4 fruit fly cellular contexts compared by ENCODE assay signal in the genomic region with DNA sequence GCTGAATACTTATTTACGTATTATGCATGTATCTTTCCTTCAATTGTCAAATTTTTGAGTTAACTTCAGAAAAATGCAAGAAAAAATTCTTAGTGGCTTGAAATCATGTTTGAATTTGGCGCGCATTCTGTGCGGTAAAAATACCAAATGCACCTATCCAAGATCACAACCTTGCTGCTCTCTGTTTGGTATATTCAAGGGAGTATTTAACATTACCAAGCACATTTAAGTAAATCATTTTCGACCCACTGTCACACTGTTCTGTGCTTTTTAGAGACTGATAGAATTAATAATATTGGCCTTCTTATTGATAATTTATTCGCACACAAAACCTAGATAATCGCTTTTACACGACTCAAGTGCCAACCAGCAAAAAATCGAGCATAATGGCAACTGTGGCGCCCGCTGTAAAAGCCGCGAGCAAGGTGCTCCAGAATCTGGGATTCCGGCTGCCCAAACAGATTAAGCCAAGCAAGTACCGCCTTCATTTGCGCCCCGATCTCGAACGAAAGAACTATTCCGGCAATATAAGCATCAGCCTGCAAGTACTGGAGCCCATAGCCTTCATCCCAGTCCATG.
TF ChIP-seq lines count a peak whose summit lies in the region.

No protein-coding gene starts in this region.

- no peak for TF ChIP-seq CTCF in whole organism, embryonic (GFP tag; optimal IDR thresholded peaks at IDR 0.05; lab: Kevin White, UChicago)

TF ChIP-seq in whole organism, adult, 20 proteins besides CTCF, POLR2A, EP300 and RAD21:
- TF ChIP-seq bab1 (GFP tag; optimal IDR thresholded peaks at IDR 0.05; lab: Kevin White, UChicago) (peak; percentile 54), CG14711 (tag; optimal IDR thresholded peaks at IDR 0.05; lab: Kevin White, UChicago) (no peak), CG33017 (tag; optimal IDR thresholded peaks at IDR 0.05; lab: Kevin White, UChicago) (no peak), Crg-1 (GFP tag; optimal IDR thresholded peaks at IDR 0.05; lab: Kevin White, UChicago) (no peak), CG5204 (GFP tag; optimal IDR thresholded peaks at IDR 0.05; lab: Kevin White, UChicago) (no peak), CG1620 (GFP tag; optimal IDR thresholded peaks at IDR 0.05; lab: Kevin White, UChicago) (no peak), tj (GFP tag; optimal IDR thresholded peaks at IDR 0.05; lab: Kevin White, UChicago) (peak; percentile 68), cnc (optimal IDR thresholded peaks at IDR 0.05; lab: Kevin White, UChicago) (peak; percentile 42 to 66), pad (GFP tag; optimal IDR thresholded peaks at IDR 0.05; lab: Kevin White, UChicago) (no peak), cic (GFP tag; optimal IDR thresholded peaks at IDR 0.05; lab: Kevin White, UChicago) (no peak)

TF ChIP-seq in whole organism, embryonic, 481 proteins besides CTCF, POLR2A, EP300 and RAD21 (continues in another document):
- TF ChIP-seq ase (GFP tag; IDR thresholded peaks at IDR 0.05; lab: Robert Waterston, UW) (no peak), Chrac-16 (GFP tag; optimal IDR thresholded peaks at IDR 0.05; lab: Kevin White, UChicago) (no peak), schlank (tag; optimal IDR thresholded peaks at IDR 0.05; lab: Kevin White, UChicago) (no peak), Myb (GFP tag; optimal IDR thresholded peaks at IDR 0.05; lab: Kevin White, UChicago) (peak; percentile 82), z (GFP tag; IDR thresholded peaks at IDR 0.05; lab: Robert Waterston, UW) (no peak), Meics (GFP tag; optimal IDR thresholded peaks at IDR 0.05; lab: Kevin White, UChicago) (no peak), NfI (GFP tag; optimal IDR thresholded peaks at IDR 0.05; lab: Kevin White, UChicago) (no peak), CG10431 (GFP tag; optimal IDR thresholded peaks at IDR 0.05; lab: Kevin White, UChicago) (no peak), Doc3 (GFP tag; IDR thresholded peaks at IDR 0.05; lab: Robert Waterston, UW; ENCODE audit: partially characterized antibody) (no peak), crc (GFP tag; optimal IDR thresholded peaks at IDR 0.05; lab: Kevin White, UChicago) (no peak), ems (GFP tag; optimal IDR thresholded peaks at IDR 0.05; lab: Kevin White, UChicago) (no peak), sr (GFP tag; IDR thresholded peaks at IDR 0.05; lab: Robert Waterston, UW) (no peak), Ptx1 (GFP tag; IDR thresholded peaks at IDR 0.05; lab: Robert Waterston, UW) (no peak), CG12659 (GFP tag; optimal IDR thresholded peaks at IDR 0.05; lab: Kevin White, UChicago) (peak; percentile 61), dimm (GFP tag; IDR thresholded peaks at IDR 0.05; lab: Robert Waterston, UW) (no peak), hth (optimal IDR thresholded peaks at IDR 0.05; lab: Kevin White, UChicago) (no peak), slou (GFP tag; optimal IDR thresholded peaks at IDR 0.05; lab: Kevin White, UChicago) (no peak), ranshi (GFP tag; IDR thresholded peaks at IDR 0.05; lab: Robert Waterston, UW) (no peak), CG12769 (tag; optimal IDR thresholded peaks at IDR 0.05; lab: Kevin White, UChicago) (no peak), CG9817 (tag; optimal IDR thresholded peaks at IDR 0.05; lab: Kevin White, UChicago) (no peak), abd-A (tag; optimal IDR thresholded peaks at IDR 0.05; lab: Kevin White, UChicago) (no peak), hb (GFP tag; IDR thresholded peaks at IDR 0.05; lab: Robert Waterston, UW; ENCODE audit: partially characterized antibody) (no peak), CG12942 (GFP tag; optimal IDR thresholded peaks at IDR 0.05; lab: Kevin White, UChicago) (no peak), crol (GFP tag; IDR thresholded peaks at IDR 0.05; lab: Robert Waterston, UW) (no peak), MBD-R2 (GFP tag; IDR thresholded peaks at IDR 0.05; lab: Robert Waterston, UW) (peak; percentile 78), Rx (GFP tag; IDR thresholded peaks at IDR 0.05; lab: Robert Waterston, UW) (no peak), gcm (GFP tag; optimal IDR thresholded peaks at IDR 0.05; lab: Kevin White, UChicago) (no peak)

TF ChIP-seq in whole organism, prepupa, 60 proteins besides CTCF, POLR2A, EP300 and RAD21:
- TF ChIP-seq svp (GFP tag; lab: Kevin White, UChicago), result peak; percentile 78
- no peak for TF ChIP-seq Lpt (GFP tag; optimal IDR thresholded peaks at IDR 0.05; lab: Kevin White, UChicago)
- no peak for TF ChIP-seq CG10631 (GFP tag; optimal IDR thresholded peaks at IDR 0.05; lab: Kevin White, UChicago)
- no peak for TF ChIP-seq CG11294 (GFP tag; IDR thresholded peaks at IDR 0.05; lab: Robert Waterston, UW)
- TF ChIP-seq Eip78C (GFP tag; lab: Kevin White, UChicago), result peak; percentile 17
- no peak for TF ChIP-seq net (GFP tag; optimal IDR thresholded peaks at IDR 0.05; lab: Kevin White, UChicago)
- no peak for TF ChIP-seq CG1621 (tag; optimal IDR thresholded peaks at IDR 0.05; lab: Kevin White, UChicago)
- TF ChIP-seq CG6792 (GFP tag; optimal IDR thresholded peaks at IDR 0.05; lab: Kevin White, UChicago), result no peak
TF ChIP-seq in whole organism, prepupa: peak in this region for 2.

TF ChIP-seq in whole organism, wandering third instar larva, 38 proteins besides CTCF, POLR2A, EP300 and RAD21:
- no peak for TF ChIP-seq Rel (GFP tag; optimal IDR thresholded peaks at IDR 0.05; lab: Kevin White, UChicago)
- peak; percentile 46 for TF ChIP-seq Rel (tag; optimal IDR thresholded peaks at IDR 0.05; lab: Kevin White, UChicago)
- no peak for TF ChIP-seq Dfd (GFP tag; optimal IDR thresholded peaks at IDR 0.05; lab: Kevin White, UChicago)
- no peak for TF ChIP-seq CG9705 (GFP tag; optimal IDR thresholded peaks at IDR 0.05; lab: Kevin White, UChicago)
- peak; percentile 30 for TF ChIP-seq Hnf4 (GFP tag; optimal IDR thresholded peaks at IDR 0.05; lab: Kevin White, UChicago)
